Fruit fly (Drosophila melanogaster) whole organism, embryonic: ENCODE measurements around the gene CG2278.

Source experiments
- ATbp ChIP-seq: fragments of 200-800 bp; sonication (Bioruptor generic); optimal IDR thresholded peaks from 2 replicates; lab custom pipeline; 2017; ENCODE audit warnings: missing biosample characterization, mild to moderate bottlenecking, missing genetic modification characterization, missing genetic modification reagents
- Abd-B ChIP-seq: fragments of 200-800 bp; sonication (Bioruptor generic); optimal IDR thresholded peaks from 2 replicates; lab custom pipeline; 2018; ENCODE audit warnings: missing biosample characterization, mild to moderate bottlenecking, missing genetic modification characterization, moderate library complexity
- Ada2b ChIP-seq: fragments of 200-800 bp; sonication (Bioruptor generic); IDR thresholded peaks from 2 replicates; pipeline ENCODE4 v1.3.6; 2022; ENCODE audit warnings: missing biosample characterization, missing genetic modification characterization
- Aef1 ChIP-seq: fragments of 200-800 bp; sonication (Bioruptor generic); IDR thresholded peaks from 3 replicates; pipeline ENCODE4 v1.3.6; 2022; ENCODE audit warnings: missing biosample characterization, missing genetic modification characterization
- Antp ChIP-seq: fragments of 200-800 bp; sonication (Bioruptor generic); optimal IDR thresholded peaks from 3 replicates; lab custom pipeline; 2016; ENCODE audit warnings: missing biosample characterization, missing genetic modification characterization
- CG10147 ChIP-seq: fragments of 200-800 bp; sonication (Bioruptor generic); optimal IDR thresholded peaks from 2 replicates; lab custom pipeline; 2019; ENCODE audit warnings: missing biosample characterization, mild to moderate bottlenecking, missing genetic modification characterization, moderate library complexity
- CG11093 ChIP-seq: fragments of 200-800 bp; sonication (Bioruptor generic); IDR thresholded peaks from 3 replicates; pipeline ENCODE4 v1.3.6; 2022; ENCODE audit warnings: missing biosample characterization, missing genetic modification characterization
- CG11247 ChIP-seq: fragments of 200-800 bp; sonication (Bioruptor generic); IDR thresholded peaks from 2 replicates; pipeline ENCODE4 v1.3.6; 2022; ENCODE audit warnings: missing biosample characterization, missing genetic modification characterization
- CG12391 ChIP-seq: fragments of 200-800 bp; sonication (Bioruptor generic); optimal IDR thresholded peaks from 3 replicates; lab custom pipeline; 2018; ENCODE audit warnings: missing biosample characterization, mild to moderate bottlenecking, missing genetic modification characterization, moderate library complexity
- CG14050 ChIP-seq: fragments of 200-800 bp; sonication (Bioruptor generic); IDR thresholded peaks from 3 replicates; pipeline ENCODE4 v1.3.6; 2022; ENCODE audit warnings: missing biosample characterization, missing genetic modification characterization
- CG1603 ChIP-seq: fragments of 200-800 bp; sonication (Bioruptor generic); optimal IDR thresholded peaks from 2 replicates; lab custom pipeline; 2019; ENCODE audit warnings: missing biosample characterization, mild to moderate bottlenecking, missing genetic modification characterization, moderate library complexity
- CG18599 ChIP-seq: fragments of 200-800 bp; sonication (Bioruptor generic); optimal IDR thresholded peaks from 3 replicates; lab custom pipeline; 2017; ENCODE audit warnings: missing biosample characterization, missing genetic modification characterization, mild to moderate bottlenecking, moderate library complexity, missing genetic modification reagents
- CG2202 ChIP-seq: fragments of 200-800 bp; sonication (Bioruptor generic); optimal IDR thresholded peaks from 2 replicates; lab custom pipeline; 2018; ENCODE audit warnings: missing biosample characterization, mild to moderate bottlenecking, missing genetic modification characterization
- CG30020 ChIP-seq: fragments of 200-800 bp; optimal IDR thresholded peaks from 2 replicates; lab custom pipeline; 2019; ENCODE audit warnings: missing biosample characterization, mild to moderate bottlenecking, missing genetic modification characterization, moderate library complexity
- CG30431 ChIP-seq: fragments of 200-800 bp; sonication (Bioruptor generic); optimal IDR thresholded peaks from 2 replicates; lab custom pipeline; 2017; ENCODE audit warnings: missing biosample characterization, missing genetic modification characterization
- CG32532 ChIP-seq: fragments of 200-800 bp; sonication (Bioruptor generic); IDR thresholded peaks from 2 replicates; pipeline ENCODE4 v1.3.6; 2022; ENCODE audit warnings: missing biosample characterization, missing genetic modification characterization
- CG3838 ChIP-seq: fragments of 200-800 bp; sonication (Bioruptor generic); optimal IDR thresholded peaks from 3 replicates; lab custom pipeline; 2016; ENCODE audit warnings: missing biosample characterization, missing genetic modification characterization
- CG6254 ChIP-seq: fragments of 200-800 bp; sonication (Bioruptor generic); optimal IDR thresholded peaks from 3 replicates; lab custom pipeline; 2017; ENCODE audit warnings: mild to moderate bottlenecking, missing biosample characterization, missing genetic modification reagents, missing genetic modification characterization
- CG6654 ChIP-seq: fragments of 200-800 bp; sonication (Bioruptor generic); optimal IDR thresholded peaks from 2 replicates; lab custom pipeline; 2017; ENCODE audit warnings: missing biosample characterization, mild to moderate bottlenecking, missing genetic modification characterization
- CG7271 ChIP-seq: fragments of 200-800 bp; sonication (Bioruptor generic); optimal IDR thresholded peaks from 2 replicates; lab custom pipeline; 2018; ENCODE audit warnings: missing biosample characterization, mild to moderate bottlenecking, missing genetic modification characterization, moderate library complexity
- CG7357 ChIP-seq: fragments of 200-800 bp; sonication (Bioruptor generic); IDR thresholded peaks from 3 replicates; pipeline ENCODE4 v1.3.6; 2022; ENCODE audit warnings: missing biosample characterization, missing genetic modification characterization
- CrebB ChIP-seq: fragments of 200-800 bp; sonication (Bioruptor generic); optimal IDR thresholded peaks from 3 replicates; lab custom pipeline; 2018; ENCODE audit warnings: missing biosample characterization, mild to moderate bottlenecking, missing genetic modification characterization
- E2f2 ChIP-seq: fragments of 200-800 bp; sonication (Bioruptor generic); IDR thresholded peaks from 2 replicates; pipeline ENCODE4 v1.3.6; 2022; ENCODE audit warnings: missing biosample characterization, missing genetic modification characterization
- Eip74EF ChIP-seq, 2 experiments: fragments of 200-800 bp in 1 of 2; fragments of >200 bp in 1 of 2; sonication (Bioruptor generic) in 1 of 2; optimal IDR thresholded peaks; 2 replicates each; lab custom pipeline; 2017 to 2019; ENCODE audit warnings: missing biosample characterization in 2 of 2, missing genetic modification characterization in 2 of 2, mild to moderate bottlenecking in 1 of 2, moderate library complexity in 1 of 2
- H15 ChIP-seq: fragments of 200-800 bp; sonication (Bioruptor generic); IDR thresholded peaks from 3 replicates; pipeline ENCODE4 v1.3.6; 2022; ENCODE audit warnings: missing biosample characterization, missing genetic modification characterization
- Hr78 ChIP-seq, 2 experiments: fragments of 200-800 bp in 1 of 2; fragments of >200 bp in 1 of 2; sonication (Bioruptor generic) in 1 of 2; optimal IDR thresholded peaks; 2 replicates each; lab custom pipeline; 2017 to 2019; ENCODE audit warnings: missing biosample characterization in 2 of 2, missing genetic modification characterization in 2 of 2, mild to moderate bottlenecking in 1 of 2, moderate library complexity in 1 of 2
- Oaz ChIP-seq: fragments of 200-800 bp; sonication (Bioruptor generic); IDR thresholded peaks from 2 replicates; pipeline ENCODE4 v1.3.6; 2022; ENCODE audit warnings: missing biosample characterization, missing genetic modification characterization
- PHDP ChIP-seq: fragments of 200-800 bp; sonication (Bioruptor generic); optimal IDR thresholded peaks from 3 replicates; lab custom pipeline; 2018; ENCODE audit warnings: missing biosample characterization, mild to moderate bottlenecking, missing genetic modification characterization, moderate library complexity
- Ssrp ChIP-seq: fragments of 200-800 bp; sonication (Bioruptor generic); optimal IDR thresholded peaks from 2 replicates; lab custom pipeline; 2018; ENCODE audit warnings: missing biosample characterization, mild to moderate bottlenecking, missing genetic modification characterization, moderate library complexity
- Trl ChIP-seq, 3 experiments: fragments of >200 bp in 2 of 3; fragments of 200-800 bp in 1 of 3; sonication (Bioruptor generic) in 1 of 3; optimal IDR thresholded peaks; 2 replicates in 1 of 3; 3 replicates in 2 of 3; lab custom pipeline; 2016 to 2017; ENCODE audit warnings: missing biosample characterization in 1 of 3, missing genetic modification characterization in 1 of 3
- ap ChIP-seq: fragments of 200-800 bp; sonication (Bioruptor generic); IDR thresholded peaks from 2 replicates; pipeline ENCODE4 v1.3.6; 2022; ENCODE audit warnings: missing biosample characterization, missing genetic modification characterization
- ara ChIP-seq: fragments of 200-800 bp; sonication (Bioruptor generic); IDR thresholded peaks from 2 replicates; pipeline ENCODE4 v1.3.6; 2022; ENCODE audit warnings: missing biosample characterization, missing genetic modification characterization
- chm ChIP-seq: fragments of 200-800 bp; sonication (Bioruptor generic); IDR thresholded peaks from 2 replicates; pipeline ENCODE4 v1.3.6; 2022; ENCODE audit warnings: missing biosample characterization, missing genetic modification characterization
- dimm ChIP-seq: fragments of 200-800 bp; sonication (Bioruptor generic); IDR thresholded peaks from 2 replicates; pipeline ENCODE4 v1.3.6; 2022; ENCODE audit warnings: missing biosample characterization, missing genetic modification characterization
- gcm ChIP-seq: fragments of 200-800 bp; sonication (Bioruptor generic); optimal IDR thresholded peaks from 2 replicates; lab custom pipeline; 2019; ENCODE audit warnings: missing biosample characterization, mild to moderate bottlenecking, missing genetic modification characterization, moderate library complexity
- grau ChIP-seq: fragments of 200-800 bp; optimal IDR thresholded peaks from 3 replicates; lab custom pipeline; 2019; ENCODE audit warnings: missing biosample characterization, mild to moderate bottlenecking, missing genetic modification characterization, moderate library complexity
- lab ChIP-seq: fragments of 200-800 bp; sonication (Bioruptor generic); optimal IDR thresholded peaks from 3 replicates; lab custom pipeline; 2017; ENCODE audit warnings: missing biosample characterization, missing genetic modification characterization, mild to moderate bottlenecking, moderate library complexity, missing genetic modification reagents
- lola ChIP-seq, 3 experiments: fragments of >200 bp in 2 of 3; fragments of 200-800 bp in 1 of 3; sonication (Bioruptor generic) in 1 of 3; optimal IDR thresholded peaks; 2 replicates each; lab custom pipeline; 2017 to 2019; ENCODE audit warnings: missing biosample characterization in 3 of 3, missing genetic modification characterization in 3 of 3, mild to moderate bottlenecking in 1 of 3, moderate library complexity in 1 of 3
- nerfin-1 ChIP-seq: fragments of 200-800 bp; sonication (Bioruptor generic); optimal IDR thresholded peaks from 3 replicates; lab custom pipeline; 2019; ENCODE audit warnings: missing biosample characterization, mild to moderate bottlenecking, missing genetic modification characterization, moderate library complexity
- nmo ChIP-seq: fragments of 200-800 bp; sonication (Bioruptor generic); optimal IDR thresholded peaks from 2 replicates; lab custom pipeline; 2018; ENCODE audit warnings: missing biosample characterization, mild to moderate bottlenecking, missing genetic modification characterization, moderate library complexity
- otp ChIP-seq: fragments of 200-800 bp; sonication (Bioruptor generic); IDR thresholded peaks from 3 replicates; pipeline ENCODE4, ENCODE4 v1.3.6; 2022; ENCODE audit warnings: missing biosample characterization, missing genetic modification characterization
- p53 ChIP-seq: fragments of 200-800 bp; sonication (Bioruptor generic); optimal IDR thresholded peaks from 2 replicates; lab custom pipeline; 2016; ENCODE audit warnings: missing biosample characterization, missing genetic modification characterization
- psq ChIP-seq: fragments of 200-800 bp; sonication (Bioruptor generic); optimal IDR thresholded peaks from 2 replicates; lab custom pipeline; 2017; ENCODE audit warnings: missing biosample characterization, missing genetic modification characterization
- pum ChIP-seq: fragments of 200-800 bp; sonication (Bioruptor generic); optimal IDR thresholded peaks from 2 replicates; lab custom pipeline; 2016; ENCODE audit warnings: missing biosample characterization, missing genetic modification characterization
- sens ChIP-seq: fragments of 200-800 bp; sonication (Bioruptor generic); peaks from one replicate; lab custom pipeline; 2016; ENCODE audit warnings: missing biosample characterization, missing genetic modification characterization
- tap ChIP-seq: fragments of 200-800 bp; optimal IDR thresholded peaks from 3 replicates; lab custom pipeline; 2019; ENCODE audit warnings: missing biosample characterization, mild to moderate bottlenecking, missing genetic modification characterization, moderate library complexity
- tgo ChIP-seq: fragments of 200-800 bp; sonication (Bioruptor generic); IDR thresholded peaks from 3 replicates; pipeline ENCODE4 v1.3.6; 2022; ENCODE audit warnings: missing biosample characterization, missing genetic modification characterization
- tio ChIP-seq: fragments of 200-800 bp; sonication (Bioruptor generic); optimal IDR thresholded peaks from 2 replicates; lab custom pipeline; 2017; ENCODE audit warnings: missing biosample characterization, missing genetic modification characterization, inconsistent platforms
- trem ChIP-seq: fragments of 200-800 bp; optimal IDR thresholded peaks from 3 replicates; lab custom pipeline; 2019; ENCODE audit warnings: missing biosample characterization, mild to moderate bottlenecking, missing genetic modification characterization, moderate library complexity

CG2278 gene

dm6 chrX:8126149-8126548 lies 43.9 kb downstream of the CG2278 start (continued):
- TF ChIP-seq Trl (optimal IDR thresholded peaks at IDR 0.05; lab: Kevin White, UChicago) (no peak), Trl (GFP tag; optimal IDR thresholded peaks at IDR 0.05; lab: Kevin White, UChicago) (peak; percentile 21), ATbp (GFP tag; lab: Kevin White, UChicago) (peak; percentile 83), CG11093 (GFP tag; lab: Robert Waterston, UW) (no peak), Ada2b (GFP tag; lab: Robert Waterston, UW) (peak; percentile 61), CG32532 (no peak), ara (GFP tag; lab: Robert Waterston, UW) (peak; percentile 77), lab (peak; percentile 0), CG30020 (tag; lab: Kevin White, UChicago) (no peak), CG18599 (GFP tag; lab: Kevin White, UChicago) (no peak), CG7357 (GFP tag; lab: Robert Waterston, UW) (no peak), pum (GFP tag; lab: Kevin White, UChicago) (peak; percentile 42), lola (GFP tag; optimal IDR thresholded peaks at IDR 0.05; lab: Kevin White, UChicago) (peak in 1 of 3 experiments; percentile 63), Oaz (GFP tag; lab: Robert Waterston, UW) (no peak), Antp (GFP tag; lab: Kevin White, UChicago) (peak; percentile 38), tio (GFP tag; lab: Kevin White, UChicago) (peak; percentile 53), sens (peak; percentile 93), CG3838 (GFP tag; lab: Kevin White, UChicago) (no peak), nerfin-1 (tag; lab: Kevin White, UChicago) (peak; percentile 46), CG1603 (tag; lab: Kevin White, UChicago) (peak; percentile 84), ap (GFP tag; lab: Robert Waterston, UW) (peak; percentile 44; the same call in 1 of the 2 replicates), otp (peak; percentile 41; the same call in 1 of the 3 replicates), tgo (GFP tag; lab: Robert Waterston, UW) (peak; percentile 45; the same call in 1 of the 3 replicates), grau (tag; lab: Kevin White, UChicago) (peak; percentile 57), CG10147 (GFP tag; lab: Kevin White, UChicago) (no peak), psq (GFP tag; lab: Kevin White, UChicago) (peak; percentile 6), Aef1 (GFP tag; lab: Robert Waterston, UW) (0 out of 3 replicates have a peak, but pooled peaks have one; percentile 27), CG14050 (peak; percentile 38; the same call in 2 of the 3 replicates), CG7271 (tag; lab: Kevin White, UChicago) (no peak), p53 (GFP tag; lab: Kevin White, UChicago) (no peak), tap (tag; lab: Kevin White, UChicago) (peak; percentile 57), H15 (GFP tag; lab: Robert Waterston, UW) (peak; percentile 72), CG12391 (tag; lab: Kevin White, UChicago) (peak; percentile 73), CrebB (tag; lab: Kevin White, UChicago) (no peak), chm (peak; percentile 55; the same call in 1 of the 2 replicates), Abd-B (GFP tag; lab: Kevin White, UChicago) (peak; percentile 59), CG2202 (tag; lab: Kevin White, UChicago) (peak; percentile 58), Eip74EF (GFP tag; optimal IDR thresholded peaks at IDR 0.05; lab: Kevin White, UChicago) (peak in 1 of 2 experiments; percentile 43), gcm (GFP tag; lab: Kevin White, UChicago) (peak; percentile 40), CG30431 (GFP tag; lab: Kevin White, UChicago) (peak; percentile 50), E2f2 (GFP tag; lab: Robert Waterston, UW) (peak; percentile 29; the same call in 1 of the 2 replicates), CG6254 (GFP tag; lab: Kevin White, UChicago) (peak; percentile 50), Hr78 (GFP tag; optimal IDR thresholded peaks at IDR 0.05; lab: Kevin White, UChicago) (no peak), Ssrp (tag; lab: Kevin White, UChicago) (peak; percentile 65), dimm (GFP tag; lab: Robert Waterston, UW) (peak; percentile 41; the same call in 1 of the 2 replicates), PHDP (tag; lab: Kevin White, UChicago) (peak; percentile 46), CG11247 (GFP tag; lab: Robert Waterston, UW) (no peak), nmo (GFP tag; lab: Kevin White, UChicago) (peak; percentile 73), CG6654 (GFP tag; lab: Kevin White, UChicago) (peak; percentile 8), trem (peak; percentile 40)
